Worm (Caenorhabditis elegans) whole organism, L4 larva: ENCODE measurements around the gene Y113G7A.12.
A peak's percentile ranks its signal among the peaks of the same experiment; 100 is the strongest.

Experiments
- F37D6.2 ChIP-seq: sonication (generic microtip); optimal IDR thresholded peaks from 2 replicates; lab custom pipeline; 2016; ENCODE audit warnings: mild to moderate bottlenecking, missing genetic modification characterization, missing compliant biosample characterization
- F44E2.7 ChIP-seq: fragments of 200-800 bp; sonication (Bioruptor generic); IDR thresholded peaks from 2 replicates; pipeline ENCODE4 v2.1.2; 2022; ENCODE audit warnings: missing genetic modification characterization, missing compliant biosample characterization
- Y48G9A.11 ChIP-seq: fragments of 200-800 bp; sonication (Bioruptor generic); IDR thresholded peaks from 2 replicates; pipeline ENCODE4 v1.3.6; 2022; ENCODE audit warnings: missing genetic modification reagents, missing genetic modification characterization, missing compliant biosample characterization
- aha-1 ChIP-seq: fragments of 150-350 bp; peaks from one replicate; lab custom pipeline; 2014; ENCODE audit warnings: missing biosample characterization, missing genetic modification characterization
- ceh-28 ChIP-seq: fragments of 150-350 bp; optimal IDR thresholded peaks from 2 replicates; lab custom pipeline; 2014; ENCODE audit warnings: missing biosample characterization, missing genetic modification reagents, missing genetic modification characterization
- ceh-32 ChIP-seq: sonication (generic microtip); optimal IDR thresholded peaks from 2 replicates; lab custom pipeline; 2016; ENCODE audit warnings: mild to moderate bottlenecking, missing genetic modification characterization, missing compliant biosample characterization; ENCODE audit not compliant: poor library complexity
- ceh-44 ChIP-seq: fragments of 200-800 bp; sonication (Bioruptor generic); IDR thresholded peaks from 2 replicates; pipeline ENCODE4 v1.3.6; 2022; ENCODE audit warnings: missing genetic modification reagents, missing genetic modification characterization, missing compliant biosample characterization
- ces-1 ChIP-seq: fragments of 150-350 bp; sonication (generic microtip); optimal IDR thresholded peaks from 4 replicates; lab custom pipeline; 2014; ENCODE audit warnings: missing biosample characterization, missing genetic modification reagents, missing genetic modification characterization
- daf-16 ChIP-seq, 3 experiments: sonication (generic microtip); optimal IDR thresholded peaks; 2 replicates each; lab custom pipeline; 2016 to 2017; ENCODE audit warnings: missing genetic modification characterization in 3 of 3, missing genetic modification reagents in 3 of 3, mild to moderate bottlenecking in 2 of 3, missing compliant biosample characterization in 2 of 3, missing biosample characterization in 1 of 3, moderate library complexity in 1 of 3
- daf-8 ChIP-seq: fragments of 200-800 bp; sonication (Bioruptor generic); IDR thresholded peaks from 2 replicates; pipeline ENCODE4 v1.3.6; 2022; ENCODE audit warnings: missing genetic modification characterization, missing compliant biosample characterization
- dmd-9 ChIP-seq: fragments of 200-800 bp; sonication (Bioruptor generic); IDR thresholded peaks from 2 replicates; pipeline ENCODE4 v1.3.6; 2022; ENCODE audit warnings: missing genetic modification reagents, missing genetic modification characterization, missing compliant biosample characterization
- fos-1 ChIP-seq: fragments of 150-350 bp; optimal IDR thresholded peaks from 2 replicates; lab custom pipeline; 2014; ENCODE audit warnings: missing biosample characterization, missing genetic modification characterization
- gei-8 ChIP-seq: fragments of 200-800 bp; sonication (Bioruptor generic); optimal IDR thresholded peaks from 2 replicates; lab custom pipeline; 2018; ENCODE audit warnings: mild to moderate bottlenecking, missing genetic modification characterization, missing compliant biosample characterization
- hif-1 ChIP-seq, 2 experiments: sonication (generic microtip); optimal IDR thresholded peaks; 2 replicates each; lab custom pipeline; 2016 to 2017; ENCODE audit warnings: missing compliant biosample characterization in 2 of 2, missing genetic modification characterization in 2 of 2, missing genetic modification reagents in 2 of 2, missing genotype in 2 of 2, mild to moderate bottlenecking in 1 of 2
- hmg-1.1 ChIP-seq: fragments of 200-800 bp; sonication (Bioruptor generic); IDR thresholded peaks from 2 replicates; pipeline ENCODE4 v1.3.6; 2022; ENCODE audit warnings: missing genetic modification reagents, missing genetic modification characterization, missing compliant biosample characterization
- lin-38 ChIP-seq: fragments of 200-800 bp; sonication (Bioruptor generic); IDR thresholded peaks from 2 replicates; pipeline ENCODE4 v1.3.6; 2022; ENCODE audit warnings: missing genetic modification reagents, missing genetic modification characterization, missing compliant biosample characterization
- mdt-29 ChIP-seq: fragments of 200-800 bp; sonication (Bioruptor generic); IDR thresholded peaks from 2 replicates; pipeline ENCODE4 v1.3.6; 2022; ENCODE audit warnings: missing genetic modification reagents, missing genetic modification characterization, missing compliant biosample characterization
- mes-2 ChIP-seq: sonication (generic microtip); optimal IDR thresholded peaks from 2 replicates; lab custom pipeline; 2016; ENCODE audit warnings: missing genotype, mild to moderate bottlenecking, missing genetic modification characterization, missing compliant biosample characterization; ENCODE audit not compliant: poor library complexity, severe bottlenecking
- nhr-111 ChIP-seq: fragments of 200-800 bp; sonication (Bioruptor generic); optimal IDR thresholded peaks from 2 replicates; lab custom pipeline; 2018; ENCODE audit warnings: mild to moderate bottlenecking, missing genetic modification characterization, missing compliant biosample characterization
- nhr-237 ChIP-seq: sonication (generic microtip); optimal IDR thresholded peaks from 2 replicates; lab custom pipeline; 2017; ENCODE audit warnings: missing biosample characterization, missing genetic modification characterization
- nhr-28 ChIP-seq: fragments of 150-350 bp; optimal IDR thresholded peaks from 2 replicates; lab custom pipeline; 2014; ENCODE audit warnings: missing biosample characterization, missing genetic modification characterization
- nhr-42 ChIP-seq: fragments of 200-800 bp; sonication (Bioruptor generic); IDR thresholded peaks from 2 replicates; pipeline ENCODE4 v1.3.6; 2022; ENCODE audit warnings: missing genetic modification characterization, missing compliant biosample characterization
- nhr-48 ChIP-seq: sonication (generic microtip); optimal IDR thresholded peaks from 2 replicates; lab custom pipeline; 2016; ENCODE audit warnings: mild to moderate bottlenecking, missing genetic modification characterization, missing compliant biosample characterization
- nhr-77 ChIP-seq: fragments of 150-350 bp; optimal IDR thresholded peaks from 2 replicates; lab custom pipeline; 2014; ENCODE audit warnings: missing biosample characterization, missing genetic modification characterization
- php-3 ChIP-seq: fragments of 200-800 bp; sonication (Bioruptor generic); IDR thresholded peaks from 2 replicates; pipeline ENCODE4 v1.3.6; 2022; ENCODE audit warnings: missing genetic modification reagents, missing genetic modification characterization, missing compliant biosample characterization
- rbr-2 ChIP-seq: sonication (generic microtip); optimal IDR thresholded peaks from 2 replicates; lab custom pipeline; 2016; ENCODE audit warnings: missing genotype, missing genetic modification characterization, missing compliant biosample characterization
- set-16 ChIP-seq: fragments of 200-800 bp; sonication (Bioruptor generic); IDR thresholded peaks from 2 replicates; pipeline ENCODE4 v1.3.6; 2022; ENCODE audit warnings: missing genetic modification reagents, missing genetic modification characterization, missing compliant biosample characterization
- skn-1 ChIP-seq: fragments of 150-350 bp; optimal IDR thresholded peaks from 2 replicates; lab custom pipeline; 2014; ENCODE audit warnings: missing biosample characterization, missing genetic modification characterization
- unc-130 ChIP-seq: sonication (generic microtip); optimal IDR thresholded peaks from 2 replicates; lab custom pipeline; 2016; ENCODE audit warnings: missing genetic modification reagents, missing genetic modification characterization, missing compliant biosample characterization

Y113G7A.12 gene

ce11 chrV:20142285-20142684 is at the start of gene Y113G7A.12:
Gene Y113G7A.12 (plus strand): TSS chrV:20142585.
- TF ChIP-seq rbr-2 (tag; lab: Kevin White, UChicago) = no peak
- TF ChIP-seq aha-1 (tag; lab: Kevin White, UChicago) = peak; percentile 89

- TF ChIP-seq fos-1 (tag; lab: Kevin White, UChicago) (no peak), lin-38 (GFP tag; lab: Robert Waterston, UW) (no peak), mdt-29 (GFP tag; lab: Robert Waterston, UW) (no peak), php-3 (no peak), dmd-9 (GFP tag; lab: Robert Waterston, UW) (no peak), nhr-111 (GFP tag; lab: Kevin White, UChicago) (no peak), daf-8 (GFP tag; lab: Robert Waterston, UW) (no peak), daf-16 (GFP tag; optimal IDR thresholded peaks at IDR 0.05; lab: Kevin White, UChicago) (no peak), daf-16 (tag; optimal IDR thresholded peaks at IDR 0.05; lab: Kevin White, UChicago) (no peak), nhr-42 (GFP tag; lab: Robert Waterston, UW) (no peak), unc-130 (GFP tag; lab: Kevin White, UChicago) (no peak), nhr-28 (tag; lab: Kevin White, UChicago) (no peak), hmg-1.1 (GFP tag; lab: Robert Waterston, UW) (no peak), nhr-237 (no peak)
Observed at ce11 chrV:20093940-20094339, 48.4 kb upstream of the Y113G7A.12 start.

ce11 chrV:20094908-20095307 is 47.5 kb upstream of the Y113G7A.12 start, which contains the start of gene nlp-69:
Gene nlp-69 (minus strand): TSS chrV:20095008.
- no peak for TF ChIP-seq skn-1 (tag; lab: Kevin White, UChicago)
- TF ChIP-seq ceh-44 (GFP tag; lab: Robert Waterston, UW) = no peak
- TF ChIP-seq lin-38 (GFP tag; lab: Robert Waterston, UW) = 0 out of 2 replicates have a peak, but pooled peaks have one; percentile 10
- no peak for TF ChIP-seq nhr-48 (tag; lab: Kevin White, UChicago)
- TF ChIP-seq php-3 = no peak
- TF ChIP-seq hif-1 (tag; optimal IDR thresholded peaks at IDR 0.05; lab: Kevin White, UChicago) = no peak
- TF ChIP-seq ceh-32 = no peak
- TF ChIP-seq, all 104 proteins: peak for 1

ce11 chrV:20097164-20097563 is 45.2 kb upstream of the Y113G7A.12 start:
- TF ChIP-seq mes-2 (tag; lab: Kevin White, UChicago) (no peak), set-16 (GFP tag; lab: Robert Waterston, UW) (peak; percentile 74), skn-1 (tag; lab: Kevin White, UChicago) (no peak), ces-1 (GFP tag; lab: Kevin White, UChicago) (no peak)

- no peak for TF ChIP-seq F37D6.2
- TF ChIP-seq ceh-28 (tag; lab: Kevin White, UChicago) = peak; percentile 84
- TF ChIP-seq, all 104 proteins: peak for 1
Observed at ce11 chrV:20104417-20104816, 38.0 kb upstream of the Y113G7A.12 start.

ce11 chrV:20105210-20105793 is 37.1 kb upstream of the Y113G7A.12 start:
- no peak for TF ChIP-seq gei-8 (GFP tag; lab: Kevin White, UChicago)
- peak; percentile 100 for TF ChIP-seq ceh-28 (tag; lab: Kevin White, UChicago)
- TF ChIP-seq nhr-77 (tag; lab: Kevin White, UChicago) = no peak
- TF ChIP-seq F44E2.7 = peak; percentile 90; the same call in 1 of the 2 replicates
- TF ChIP-seq Y48G9A.11 = no peak
